Fruit fly (Drosophila melanogaster): ENCODE data around the gene CG17147.
A peak's percentile ranks its signal among the peaks of the same experiment; 100 is the strongest.

CG17147 gene

dm6 chr3L:20241987-20242982, 18.6 kb downstream of the CG17147 start (continued):
- TF ChIP-seq pzg (GFP tag; optimal IDR thresholded peaks at IDR 0.05), result peak; percentile 52
- no peak for TF ChIP-seq chm (GFP tag; IDR thresholded peaks at IDR 0.05)
- 0 out of 2 replicates have a peak, but pooled peaks have one; percentile 43 for TF ChIP-seq CG5953 (GFP tag; IDR thresholded peaks at IDR 0.05)
- TF ChIP-seq Meics (GFP tag; optimal IDR thresholded peaks at IDR 0.05), result peak; percentile 53
- TF ChIP-seq CG15479 (GFP tag; optimal IDR thresholded peaks at IDR 0.05), result no peak
- TF ChIP-seq sisA (GFP tag; IDR thresholded peaks at IDR 0.05), result 0 out of 2 replicates have a peak, but pooled peaks have one; percentile 34
- TF ChIP-seq pfk (GFP tag; optimal IDR thresholded peaks at IDR 0.05), result no peak
- peak; percentile 80 for TF ChIP-seq CG34422 (GFP tag; IDR thresholded peaks at IDR 0.05)
- no peak for TF ChIP-seq CG1832 (GFP tag; optimal IDR thresholded peaks at IDR 0.05)
- peak; percentile 79 for TF ChIP-seq nmo (GFP tag; optimal IDR thresholded peaks at IDR 0.05)
- TF ChIP-seq trh (GFP tag; optimal IDR thresholded peaks at IDR 0.05), result peak; percentile 3
- TF ChIP-seq CG14050 (GFP tag; IDR thresholded peaks at IDR 0.05), result peak; percentile 32
- TF ChIP-seq Vsx1 (GFP tag; optimal IDR thresholded peaks at IDR 0.05), result no peak
- TF ChIP-seq MBD-R2 (GFP tag; IDR thresholded peaks at IDR 0.05), result peak; percentile 44; the same call in 1 of the 2 replicates
- TF ChIP-seq Trl (optimal IDR thresholded peaks at IDR 0.05), result no peak
- TF ChIP-seq Trl (GFP tag; optimal IDR thresholded peaks at IDR 0.05), result no peak
- peak; percentile 56 for TF ChIP-seq Asciz (GFP tag; optimal IDR thresholded peaks at IDR 0.05)
- TF ChIP-seq CG15514 (GFP tag; optimal IDR thresholded peaks at IDR 0.05), result peak; percentile 99
- TF ChIP-seq CG1603 (tag; optimal IDR thresholded peaks at IDR 0.05), result peak; percentile 6
- peak; percentile 64 for TF ChIP-seq CG7556 (GFP tag; optimal IDR thresholded peaks at IDR 0.05)
- TF ChIP-seq CG6254 (GFP tag; optimal IDR thresholded peaks at IDR 0.05), result no peak
- TF ChIP-seq Stat92E (GFP tag; optimal IDR thresholded peaks at IDR 0.05), result no peak
- TF ChIP-seq CG1647 (GFP tag; optimal IDR thresholded peaks at IDR 0.05), result no peak
- TF ChIP-seq ap (GFP tag; IDR thresholded peaks at IDR 0.05), result peak; percentile 11; the same call in 1 of the 2 replicates
- no peak for TF ChIP-seq CHES-1-like (GFP tag; optimal IDR thresholded peaks at IDR 0.05)
- TF ChIP-seq kah (GFP tag; optimal IDR thresholded peaks at IDR 0.05), result no peak
- no peak for TF ChIP-seq en (GFP tag; optimal IDR thresholded peaks at IDR 0.05)
- no peak for TF ChIP-seq CG4707 (GFP tag; optimal IDR thresholded peaks at IDR 0.05)
- peak; percentile 77 for TF ChIP-seq CG13287 (GFP tag; IDR thresholded peaks at IDR 0.05; ENCODE audit: partially characterized antibody)
- TF ChIP-seq luna (GFP tag; optimal IDR thresholded peaks at IDR 0.05), result no peak
- peak; percentile 61 for TF ChIP-seq caup (GFP tag; optimal IDR thresholded peaks at IDR 0.05; ENCODE audit: severe bottlenecking)
- TF ChIP-seq nau (GFP tag; optimal IDR thresholded peaks at IDR 0.05), result no peak
- TF ChIP-seq wek (GFP tag; optimal IDR thresholded peaks at IDR 0.05), result no peak
- no peak; the same call in 1 of the 2 replicates for TF ChIP-seq CG42726 (GFP tag; IDR thresholded peaks at IDR 0.05; ENCODE audit: partially characterized antibody)
- no peak for TF ChIP-seq emc (GFP tag; optimal IDR thresholded peaks at IDR 0.05)
- no peak for TF ChIP-seq Atf3 (GFP tag; optimal IDR thresholded peaks at IDR 0.05)
- TF ChIP-seq Hr78 (GFP tag; optimal IDR thresholded peaks at IDR 0.05), result no peak
- TF ChIP-seq klu (GFP tag; IDR thresholded peaks at IDR 0.05), result no peak
- peak; percentile 63 for TF ChIP-seq CG13296 (GFP tag; optimal IDR thresholded peaks at IDR 0.05)
- TF ChIP-seq Hr51 (GFP tag; optimal IDR thresholded peaks at IDR 0.05), result peak in 1 of 2 experiments; percentile 73
- TF ChIP-seq croc (GFP tag; conservative IDR thresholded peaks at IDR 0.05), result no peak
- peak; percentile 15 for TF ChIP-seq CG31388 (GFP tag; optimal IDR thresholded peaks at IDR 0.05)
- no peak for TF ChIP-seq oc (tag; optimal IDR thresholded peaks at IDR 0.05)
- TF ChIP-seq CG8281 (tag; optimal IDR thresholded peaks at IDR 0.05), result no peak
- TF ChIP-seq CG10366 (GFP tag; IDR thresholded peaks at IDR 0.05), result peak; percentile 27
- TF ChIP-seq CG12219 (GFP tag; optimal IDR thresholded peaks at IDR 0.05), result peak; percentile 2

All from whole organism, embryonic.